Worm (Caenorhabditis elegans) whole organism, midembryonic: ENCODE data around the gene C07D8.6.

Source experiments
- T22C8.4 ChIP-seq: fragments of 200-800 bp; sonication (Bioruptor generic); IDR thresholded peaks from 2 replicates; pipeline ENCODE4 v1.3.6; 2022; ENCODE audit warnings: missing genetic modification characterization, missing compliant biosample characterization
- flt-1 ChIP-seq: fragments of 200-800 bp; sonication (Bioruptor generic); IDR thresholded peaks from 2 replicates; pipeline ENCODE4 v1.3.6; 2022; ENCODE audit warnings: missing genetic modification characterization, missing compliant biosample characterization
- klf-2 ChIP-seq: fragments of 200-800 bp; sonication (Bioruptor generic); conservative IDR thresholded peaks from 2 replicates; pipeline ENCODE4 v1.3.6; 2022; ENCODE audit warnings: missing genetic modification reagents, missing genetic modification characterization, missing compliant biosample characterization
- med-1 ChIP-seq: sonication (generic microtip); optimal IDR thresholded peaks from 2 replicates; lab custom pipeline; 2017; ENCODE audit warnings: missing genetic modification characterization, mild to moderate bottlenecking, missing compliant biosample characterization, antibody characterized with exemption, missing genetic modification reagents; ENCODE audit not compliant: insufficient read depth
- ztf-29 ChIP-seq: fragments of 200-800 bp; sonication (Bioruptor generic); IDR thresholded peaks from 2 replicates; pipeline ENCODE4 v1.3.6; 2022; ENCODE audit warnings: missing genetic modification reagents, missing genetic modification characterization, missing compliant biosample characterization

- TF ChIP-seq med-1 (GFP tag; lab: Kevin White, UChicago) (no peak), T22C8.4 (GFP tag; lab: Robert Waterston, UW) (no peak), ztf-29 (no peak), flt-1 (GFP tag; lab: Robert Waterston, UW) (no peak), klf-2 (no peak)
Observed at ce11 chrX:7340394-7340793, 915 bp upstream of the C07D8.6 start.
